Fruit fly (Drosophila melanogaster) whole organism, prepupa: Measurements from ENCODE around the gene sif.

ENCODE experiments used
- Blimp-1 ChIP-seq: fragments of 200-800 bp; sonication (Bioruptor generic); optimal IDR thresholded peaks from 3 replicates; lab custom pipeline; 2017; ENCODE audit warnings: missing biosample characterization, missing genetic modification characterization, mild to moderate bottlenecking, moderate library complexity, missing genetic modification reagents
- CG10631 ChIP-seq: fragments of 200-800 bp; sonication (Bioruptor generic); optimal IDR thresholded peaks from 2 replicates; lab custom pipeline; 2016; ENCODE audit warnings: missing biosample characterization, missing genetic modification characterization
- CG10669 ChIP-seq: fragments of 200-800 bp; sonication (Bioruptor generic); optimal IDR thresholded peaks from 3 replicates; lab custom pipeline; 2018; ENCODE audit warnings: missing biosample characterization, mild to moderate bottlenecking, missing genetic modification characterization, moderate library complexity
- CG11294 ChIP-seq: fragments of 200-800 bp; sonication (Bioruptor generic); IDR thresholded peaks from 2 replicates; pipeline ENCODE4 v1.3.6; 2022; ENCODE audit warnings: missing biosample characterization, missing genetic modification characterization
- CG11762 ChIP-seq: fragments of 200-800 bp; sonication (Bioruptor generic); optimal IDR thresholded peaks from 3 replicates; lab custom pipeline; 2016; ENCODE audit warnings: missing biosample characterization, missing genetic modification characterization; ENCODE audit not compliant: insufficient read depth
- CG11902 ChIP-seq: fragments of 200-800 bp; sonication (Bioruptor generic); optimal IDR thresholded peaks from 3 replicates; lab custom pipeline; 2016; ENCODE audit warnings: missing biosample characterization, missing genetic modification characterization
- CG15336 ChIP-seq: fragments of 200-800 bp; sonication (Bioruptor generic); IDR thresholded peaks from 2 replicates; pipeline ENCODE4 v1.3.6; 2022; ENCODE audit warnings: missing biosample characterization, missing genetic modification characterization
- CG1621 ChIP-seq: fragments of 200-800 bp; sonication (Bioruptor generic); optimal IDR thresholded peaks from 3 replicates; lab custom pipeline; 2018; ENCODE audit warnings: missing biosample characterization, mild to moderate bottlenecking, missing genetic modification characterization
- CG16779 ChIP-seq: fragments of 200-800 bp; sonication (Bioruptor generic); optimal IDR thresholded peaks from 3 replicates; lab custom pipeline; 2017; ENCODE audit warnings: missing biosample characterization, mild to moderate bottlenecking, missing genetic modification characterization
- CG3032 ChIP-seq: fragments of 200-800 bp; optimal IDR thresholded peaks from 2 replicates; lab custom pipeline; 2019; ENCODE audit warnings: missing biosample characterization, mild to moderate bottlenecking, missing genetic modification characterization, moderate library complexity
- CG32006 ChIP-seq: fragments of 200-800 bp; sonication (Bioruptor generic); optimal IDR thresholded peaks from 3 replicates; lab custom pipeline; 2017; ENCODE audit warnings: missing biosample characterization, mild to moderate bottlenecking, missing genetic modification characterization
- CG34406 ChIP-seq: fragments of 200-800 bp; sonication (Bioruptor generic); optimal IDR thresholded peaks from 3 replicates; lab custom pipeline; 2016; ENCODE audit warnings: missing biosample characterization, missing genetic modification characterization
- CG3919 ChIP-seq: fragments of 200-800 bp; sonication (Bioruptor generic); optimal IDR thresholded peaks from 3 replicates; lab custom pipeline; 2016; ENCODE audit warnings: missing biosample characterization, missing genetic modification characterization
- CG4318 ChIP-seq: fragments of 200-800 bp; sonication (Bioruptor generic); optimal IDR thresholded peaks from 3 replicates; lab custom pipeline; 2017; ENCODE audit warnings: missing biosample characterization, mild to moderate bottlenecking, missing genetic modification characterization
- CG6163 ChIP-seq: fragments of 200-800 bp; sonication (Bioruptor generic); IDR thresholded peaks from 3 replicates; pipeline ENCODE4 v1.3.6; 2022; ENCODE audit warnings: missing biosample characterization, missing genetic modification characterization
- CG6276 ChIP-seq: fragments of 200-800 bp; sonication (Bioruptor generic); optimal IDR thresholded peaks from 2 replicates; lab custom pipeline; 2017; ENCODE audit warnings: missing biosample characterization, mild to moderate bottlenecking, missing genetic modification characterization
- CG6808 ChIP-seq: fragments of 200-800 bp; sonication (Bioruptor generic); optimal IDR thresholded peaks from 3 replicates; lab custom pipeline; 2017; ENCODE audit warnings: missing biosample characterization, missing genetic modification characterization, mild to moderate bottlenecking, moderate library complexity, missing genetic modification reagents
- CG6854 ChIP-seq: fragments of 200-800 bp; sonication (Bioruptor generic); optimal IDR thresholded peaks from 2 replicates; lab custom pipeline; 2017; ENCODE audit warnings: missing biosample characterization, mild to moderate bottlenecking, missing genetic modification characterization
- CG7368 ChIP-seq: fragments of 200-800 bp; sonication (Bioruptor generic); optimal IDR thresholded peaks from 3 replicates; lab custom pipeline; 2016; ENCODE audit warnings: missing biosample characterization, missing genetic modification characterization
- CG9139 ChIP-seq: fragments of 200-800 bp; sonication (Bioruptor generic); optimal IDR thresholded peaks from 3 replicates; lab custom pipeline; 2017; ENCODE audit warnings: missing biosample characterization, mild to moderate bottlenecking, missing genetic modification characterization
- Eip78C ChIP-seq: fragments of 200-800 bp; sonication (Bioruptor generic); peaks from one replicate; lab custom pipeline; 2016; ENCODE audit warnings: missing biosample characterization, missing genetic modification characterization
- Eip93F ChIP-seq: fragments of 200-800 bp; sonication (Bioruptor generic); optimal IDR thresholded peaks from 2 replicates; lab custom pipeline; 2016; ENCODE audit warnings: missing biosample characterization, mild to moderate bottlenecking, missing genetic modification characterization
- Ets21C ChIP-seq: fragments of 200-800 bp; sonication (Bioruptor generic); optimal IDR thresholded peaks from 3 replicates; lab custom pipeline; 2016; ENCODE audit warnings: missing biosample characterization, missing genetic modification characterization
- Ets96B ChIP-seq: fragments of 200-800 bp; optimal IDR thresholded peaks from 2 replicates; lab custom pipeline; 2019; ENCODE audit warnings: missing biosample characterization, mild to moderate bottlenecking, missing genetic modification characterization, moderate library complexity
- Gug ChIP-seq: fragments of 200-800 bp; sonication (Bioruptor generic); IDR thresholded peaks from 2 replicates; pipeline ENCODE4 v1.3.6; 2022; ENCODE audit warnings: missing biosample characterization, missing genetic modification characterization
- Hr39 ChIP-seq: fragments of 200-800 bp; sonication (Bioruptor generic); optimal IDR thresholded peaks from 2 replicates; lab custom pipeline; 2016; ENCODE audit warnings: missing biosample characterization, missing genetic modification characterization
- Hr4 ChIP-seq: fragments of 200-800 bp; sonication (Bioruptor generic); optimal IDR thresholded peaks from 3 replicates; lab custom pipeline; 2016; ENCODE audit warnings: missing biosample characterization, missing genetic modification characterization
- Lpt ChIP-seq: fragments of 200-800 bp; sonication (Bioruptor generic); optimal IDR thresholded peaks from 3 replicates; lab custom pipeline; 2016; ENCODE audit warnings: missing biosample characterization, missing genetic modification characterization
- Smox ChIP-seq: fragments of 200-800 bp; sonication (Bioruptor generic); optimal IDR thresholded peaks from 3 replicates; lab custom pipeline; 2016; ENCODE audit warnings: missing biosample characterization, missing genetic modification characterization
- Sox102F ChIP-seq: fragments of 200-800 bp; sonication (Bioruptor generic); optimal IDR thresholded peaks from 2 replicates; lab custom pipeline; 2016; ENCODE audit warnings: missing biosample characterization, mild to moderate bottlenecking, missing genetic modification characterization
- Sox15 ChIP-seq: fragments of 200-800 bp; sonication (Bioruptor generic); optimal IDR thresholded peaks from 3 replicates; lab custom pipeline; 2016; ENCODE audit warnings: missing biosample characterization, missing genetic modification characterization
- achi ChIP-seq: fragments of 200-800 bp; sonication (Bioruptor generic); optimal IDR thresholded peaks from 3 replicates; lab custom pipeline; 2016; ENCODE audit warnings: missing biosample characterization, missing genetic modification characterization
- acj6 ChIP-seq: fragments of 200-800 bp; sonication (Bioruptor generic); optimal IDR thresholded peaks from 3 replicates; lab custom pipeline; 2016; ENCODE audit warnings: missing biosample characterization, missing genetic modification characterization
- cyc ChIP-seq: fragments of 200-800 bp; sonication (Bioruptor generic); optimal IDR thresholded peaks from 3 replicates; lab custom pipeline; 2016; ENCODE audit warnings: missing biosample characterization, missing genetic modification characterization
- dac ChIP-seq: fragments of 200-800 bp; sonication (Bioruptor generic); optimal IDR thresholded peaks from 2 replicates; lab custom pipeline; 2017; ENCODE audit warnings: missing biosample characterization, mild to moderate bottlenecking, missing genetic modification characterization
- dsx ChIP-seq: fragments of 200-800 bp; optimal IDR thresholded peaks from 3 replicates; lab custom pipeline; 2019; ENCODE audit warnings: missing biosample characterization, mild to moderate bottlenecking, missing genetic modification characterization, moderate library complexity; ENCODE audit not compliant: poor library complexity, severe bottlenecking
- eg ChIP-seq: fragments of 200-800 bp; sonication (Bioruptor generic); IDR thresholded peaks from 3 replicates; pipeline ENCODE4 v1.3.6; 2022; ENCODE audit warnings: missing biosample characterization, missing genetic modification characterization
- esn ChIP-seq: fragments of 200-800 bp; sonication (Bioruptor generic); optimal IDR thresholded peaks from 2 replicates; lab custom pipeline; 2016; ENCODE audit warnings: missing biosample characterization, mild to moderate bottlenecking, missing genetic modification characterization, moderate library complexity
- fd85E ChIP-seq: fragments of 200-800 bp; sonication (Bioruptor generic); optimal IDR thresholded peaks from 3 replicates; lab custom pipeline; 2016; ENCODE audit warnings: missing biosample characterization, missing genetic modification characterization
- lz ChIP-seq: fragments of 200-800 bp; sonication (Bioruptor generic); optimal IDR thresholded peaks from 3 replicates; lab custom pipeline; 2016; ENCODE audit warnings: missing biosample characterization, missing genetic modification characterization
- net ChIP-seq: fragments of 200-800 bp; sonication (Bioruptor generic); optimal IDR thresholded peaks from 3 replicates; lab custom pipeline; 2016; ENCODE audit warnings: missing biosample characterization, missing genetic modification characterization
- pdm3 ChIP-seq: fragments of 200-800 bp; sonication (Bioruptor generic); optimal IDR thresholded peaks from 3 replicates; lab custom pipeline; 2016; ENCODE audit warnings: missing biosample characterization, missing genetic modification characterization
- salr ChIP-seq, 2 experiments: fragments of 200-800 bp; sonication (Bioruptor generic); optimal IDR thresholded peaks; 3 replicates each; lab custom pipeline; 2016 to 2018; ENCODE audit warnings: missing biosample characterization in 2 of 2, missing genetic modification characterization in 2 of 2, mild to moderate bottlenecking in 1 of 2
- spab ChIP-seq: fragments of 200-800 bp; sonication (Bioruptor generic); optimal IDR thresholded peaks from 2 replicates; lab custom pipeline; 2017; ENCODE audit warnings: missing biosample characterization, mild to moderate bottlenecking, missing genetic modification characterization, missing genetic modification reagents
- ss ChIP-seq, 2 experiments: fragments of 200-800 bp; sonication (Bioruptor generic); optimal IDR thresholded peaks; 2 replicates in 1 of 2; 3 replicates in 1 of 2; lab custom pipeline; 2017 to 2018; ENCODE audit warnings: mild to moderate bottlenecking in 2 of 2, missing biosample characterization in 2 of 2, missing genetic modification characterization in 2 of 2, moderate library complexity in 1 of 2
- svp ChIP-seq: fragments of 200-800 bp; sonication (Bioruptor generic); peaks from one replicate; lab custom pipeline; 2016; ENCODE audit warnings: missing biosample characterization, missing genetic modification characterization
- vri ChIP-seq: fragments of 200-800 bp; sonication (Bioruptor generic); optimal IDR thresholded peaks from 3 replicates; lab custom pipeline; 2016; ENCODE audit warnings: missing biosample characterization, mild to moderate bottlenecking, missing genetic modification characterization

Gene sif

DNA sequence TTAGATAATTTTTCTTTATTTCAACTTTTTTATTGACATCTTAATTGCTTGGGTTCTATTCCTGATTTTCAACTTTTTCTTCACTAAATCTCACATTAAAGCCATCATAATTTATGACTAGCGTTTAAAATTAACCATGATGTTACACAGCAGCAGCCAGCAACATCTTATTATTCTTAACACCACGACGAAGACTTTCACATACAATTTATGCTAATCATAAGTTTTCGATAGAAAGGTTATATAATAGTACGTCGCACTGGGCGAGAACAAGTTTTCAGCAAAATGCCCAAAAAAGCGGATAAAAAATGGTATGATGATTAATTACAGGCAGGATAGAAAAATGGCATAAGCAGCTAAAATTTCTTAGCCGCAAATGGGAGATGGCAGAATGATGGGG lies 25.8 kb upstream of the sif start:
- TF ChIP-seq lz (GFP tag; lab: Kevin White, UChicago): no peak
- no peak for TF ChIP-seq CG6854 (GFP tag; lab: Kevin White, UChicago)
- no peak for TF ChIP-seq CG10631 (GFP tag; lab: Kevin White, UChicago)

DNA sequence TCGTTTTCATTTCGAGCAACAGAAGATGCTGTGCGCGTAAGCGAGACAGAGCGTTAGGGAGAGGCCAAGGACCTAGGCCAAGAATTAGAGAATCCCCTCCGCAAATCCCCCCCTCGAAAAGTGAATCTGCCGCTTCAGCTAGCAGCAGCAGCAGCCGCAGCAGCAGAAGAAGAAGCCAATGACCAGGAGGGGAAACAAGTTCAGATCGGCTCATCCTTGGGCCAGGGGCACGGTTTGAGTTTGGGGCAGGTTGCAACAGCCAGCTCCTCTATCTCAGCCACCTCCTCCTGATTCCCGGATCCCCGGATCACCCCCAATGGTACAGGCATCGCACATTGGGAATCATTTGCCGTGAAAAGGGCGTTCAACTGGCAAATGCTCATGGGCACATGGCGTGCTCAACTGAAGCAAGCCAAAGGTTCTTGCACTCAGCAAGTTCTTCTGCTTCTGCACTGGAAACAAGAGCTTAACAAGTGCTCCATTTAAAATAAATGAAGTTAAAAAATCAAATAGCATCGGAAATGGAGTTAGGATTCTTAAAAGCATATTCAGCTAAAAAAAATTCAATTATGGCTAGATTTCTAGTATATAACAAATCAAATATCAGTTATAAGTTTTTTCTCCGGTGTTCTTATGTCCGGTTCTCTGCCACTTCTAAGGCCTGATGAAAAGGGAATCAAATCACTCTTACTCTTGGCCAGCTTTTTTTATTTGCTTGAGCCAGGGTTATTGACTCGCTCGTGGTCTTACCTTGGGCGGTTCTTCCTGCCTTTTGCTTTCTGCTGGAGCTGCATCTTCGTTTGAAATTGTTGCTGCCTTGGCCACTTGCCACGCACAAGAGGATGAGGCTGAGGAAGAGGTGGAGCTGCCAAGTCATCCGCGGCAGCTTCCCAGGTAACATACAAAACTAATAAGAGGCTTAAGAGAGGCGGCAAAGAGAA lies 24.2 kb upstream of the sif start:
- TF ChIP-seq pdm3 (peak; percentile 17), Sox15 (no peak), CG1621 (tag; lab: Kevin White, UChicago) (no peak), CG6808 (GFP tag; lab: Kevin White, UChicago) (peak; percentile 35), CG4318 (GFP tag; lab: Kevin White, UChicago) (no peak), ss (GFP tag; optimal IDR thresholded peaks at IDR 0.05; lab: Kevin White, UChicago) (peak in 1 of 2 experiments; percentile 14), CG15336 (GFP tag; lab: Robert Waterston, UW) (no peak), Smox (GFP tag; lab: Kevin White, UChicago) (no peak), CG16779 (tag; lab: Kevin White, UChicago) (peak; percentile 12), CG11294 (GFP tag; lab: Robert Waterston, UW) (no peak), fd85E (GFP tag; lab: Kevin White, UChicago) (no peak), CG9139 (GFP tag; lab: Kevin White, UChicago) (no peak), Ets96B (peak; percentile 70), Gug (GFP tag; lab: Robert Waterston, UW) (peak; percentile 45; the same call in 1 of the 2 replicates), lz (GFP tag; lab: Kevin White, UChicago) (peak; percentile 56), Hr4 (no peak), dsx (no peak), esn (peak; percentile 62), acj6 (peak; percentile 20), Lpt (GFP tag; lab: Kevin White, UChicago) (no peak), Hr39 (GFP tag; lab: Kevin White, UChicago) (no peak), svp (GFP tag; lab: Kevin White, UChicago) (no peak), CG10669 (GFP tag; lab: Kevin White, UChicago) (peak; percentile 38), CG11902 (GFP tag; lab: Kevin White, UChicago) (no peak), CG11762 (GFP tag; lab: Kevin White, UChicago) (peak; percentile 36), CG7368 (GFP tag; lab: Kevin White, UChicago) (peak; percentile 13), eg (GFP tag; lab: Robert Waterston, UW) (no peak), Sox102F (GFP tag; lab: Kevin White, UChicago) (no peak), CG6276 (GFP tag; lab: Kevin White, UChicago) (no peak), Blimp-1 (no peak), spab (GFP tag; lab: Kevin White, UChicago) (peak; percentile 31), dac (GFP tag; lab: Kevin White, UChicago) (no peak), Ets21C (GFP tag; lab: Kevin White, UChicago) (no peak), Eip78C (peak; percentile 48), Eip93F (GFP tag; lab: Kevin White, UChicago) (peak; percentile 7), CG3919 (peak; percentile 80), net (no peak), CG34406 (no peak), vri (GFP tag; lab: Kevin White, UChicago) (peak; percentile 32), CG3032 (tag; lab: Kevin White, UChicago) (peak; percentile 61), CG32006 (no peak), achi (GFP tag; lab: Kevin White, UChicago) (peak; percentile 24), CG10631 (GFP tag; lab: Kevin White, UChicago) (peak; percentile 83), salr (GFP tag; optimal IDR thresholded peaks at IDR 0.05; lab: Kevin White, UChicago) (peak in 1 of 2 experiments; percentile 49), CG6163 (peak; percentile 71), cyc (GFP tag; lab: Kevin White, UChicago) (peak; percentile 61)
